Worm (Caenorhabditis elegans) whole organism, late embryonic: ENCODE data around the gene clec-84.

Source experiments
- C38D4.7 ChIP-seq: fragments of 200-800 bp; sonication (Bioruptor generic); optimal IDR thresholded peaks from 2 replicates; lab custom pipeline; 2018; ENCODE audit warnings: mild to moderate bottlenecking, missing genetic modification characterization, moderate library complexity, missing compliant biosample characterization
- F13H6.1 ChIP-seq: sonication (generic microtip); optimal IDR thresholded peaks from 2 replicates; lab custom pipeline; 2016; ENCODE audit warnings: missing genetic modification characterization, missing compliant biosample characterization
- T23F11.4 ChIP-seq: fragments of 200-800 bp; sonication (Bioruptor generic); optimal IDR thresholded peaks from 2 replicates; lab custom pipeline; 2018; ENCODE audit warnings: mild to moderate bottlenecking, missing genetic modification characterization, missing compliant biosample characterization
- ama-1 ChIP-seq: fragments of 150-350 bp; optimal IDR thresholded peaks from 2 replicates; lab custom pipeline; 2014
- ceh-14 ChIP-seq: sonication (generic microtip); optimal IDR thresholded peaks from 2 replicates; lab custom pipeline; 2016; ENCODE audit warnings: missing genotype, missing genetic modification characterization, missing compliant biosample characterization
- ceh-18 ChIP-seq: sonication (generic microtip); optimal IDR thresholded peaks from 2 replicates; lab custom pipeline; 2016; ENCODE audit warnings: missing genetic modification characterization, missing compliant biosample characterization
- ceh-2 ChIP-seq: sonication (generic microtip); optimal IDR thresholded peaks from 2 replicates; lab custom pipeline; 2016; ENCODE audit warnings: missing genotype, missing genetic modification characterization, missing compliant biosample characterization
- ceh-24 ChIP-seq: sonication (generic microtip); optimal IDR thresholded peaks from 2 replicates; lab custom pipeline; 2016; ENCODE audit warnings: mild to moderate bottlenecking, missing genetic modification characterization, missing compliant biosample characterization
- ceh-34 ChIP-seq: sonication (generic microtip); optimal IDR thresholded peaks from 2 replicates; lab custom pipeline; 2016; ENCODE audit warnings: mild to moderate bottlenecking, missing genetic modification characterization, missing compliant biosample characterization
- ceh-48 ChIP-seq: sonication (generic microtip); optimal IDR thresholded peaks from 2 replicates; lab custom pipeline; 2016; ENCODE audit warnings: missing genetic modification characterization, inconsistent platforms, missing compliant biosample characterization
- ceh-6 ChIP-seq: fragments of 200-800 bp; sonication (Bioruptor generic); optimal IDR thresholded peaks from 2 replicates; lab custom pipeline; 2018; ENCODE audit warnings: mild to moderate bottlenecking, missing genetic modification characterization, missing compliant biosample characterization
- ceh-9 ChIP-seq: sonication (generic microtip); optimal IDR thresholded peaks from 2 replicates; lab custom pipeline; 2016; ENCODE audit warnings: mild to moderate bottlenecking, missing genetic modification characterization, inconsistent platforms, missing compliant biosample characterization
- che-1 ChIP-seq: sonication (generic microtip); optimal IDR thresholded peaks from 2 replicates; lab custom pipeline; 2016; ENCODE audit warnings: mild to moderate bottlenecking, missing genetic modification characterization, missing compliant biosample characterization
- dve-1 ChIP-seq: sonication (generic microtip); optimal IDR thresholded peaks from 2 replicates; lab custom pipeline; 2017; ENCODE audit warnings: antibody characterized with exemption, mild to moderate bottlenecking, missing genetic modification characterization, missing compliant biosample characterization
- elt-2 ChIP-seq: sonication (generic microtip); optimal IDR thresholded peaks from 2 replicates; lab custom pipeline; 2016; ENCODE audit warnings: missing genetic modification reagents, missing genetic modification characterization, missing compliant biosample characterization
- fax-1 ChIP-seq: sonication (generic microtip); optimal IDR thresholded peaks from 2 replicates; lab custom pipeline; 2016; ENCODE audit warnings: missing genotype, missing genetic modification characterization, missing compliant biosample characterization
- fkh-6 ChIP-seq: sonication (generic microtip); optimal IDR thresholded peaks from 2 replicates; lab custom pipeline; 2016; ENCODE audit warnings: missing genetic modification characterization, missing compliant biosample characterization
- gmeb-2 ChIP-seq: sonication (generic microtip); optimal IDR thresholded peaks from 2 replicates; lab custom pipeline; 2016; ENCODE audit warnings: missing genetic modification characterization, inconsistent platforms, missing compliant biosample characterization
- hlh-13 ChIP-seq: fragments of 200-800 bp; sonication (Bioruptor generic); optimal IDR thresholded peaks from 2 replicates; lab custom pipeline; 2018; ENCODE audit warnings: mild to moderate bottlenecking, missing genetic modification characterization, missing compliant biosample characterization
- hlh-15 ChIP-seq: sonication (generic microtip); optimal IDR thresholded peaks from 2 replicates; lab custom pipeline; 2016; ENCODE audit warnings: missing genetic modification characterization, missing compliant biosample characterization
- hlh-6 ChIP-seq: sonication (generic microtip); optimal IDR thresholded peaks from 2 replicates; lab custom pipeline; 2016; ENCODE audit warnings: missing genotype, missing genetic modification characterization, missing compliant biosample characterization
- hlh-8 ChIP-seq: sonication (generic microtip); optimal IDR thresholded peaks from 2 replicates; lab custom pipeline; 2016; ENCODE audit warnings: missing genotype, missing genetic modification characterization, missing compliant biosample characterization
- lim-6 ChIP-seq: sonication (generic microtip); optimal IDR thresholded peaks from 2 replicates; lab custom pipeline; 2016; ENCODE audit warnings: missing genetic modification characterization, missing compliant biosample characterization
- lin-11 ChIP-seq: fragments of 200-800 bp; sonication (Bioruptor generic); optimal IDR thresholded peaks from 2 replicates; lab custom pipeline; 2018; ENCODE audit warnings: mild to moderate bottlenecking, missing genetic modification characterization, missing compliant biosample characterization
- mec-3 ChIP-seq: sonication (generic microtip); optimal IDR thresholded peaks from 2 replicates; lab custom pipeline; 2016; ENCODE audit warnings: borderline replicate concordance, missing genetic modification characterization, missing compliant biosample characterization
- odd-2 ChIP-seq: sonication (generic microtip); optimal IDR thresholded peaks from 2 replicates; lab custom pipeline; 2017; ENCODE audit warnings: antibody characterized with exemption, mild to moderate bottlenecking, missing genetic modification characterization, missing compliant biosample characterization
- pag-3 ChIP-seq: sonication (generic microtip); optimal IDR thresholded peaks from 2 replicates; lab custom pipeline; 2016; ENCODE audit warnings: missing compliant biosample characterization, missing genetic modification characterization, borderline replicate concordance
- pat-9 ChIP-seq: fragments of 200-800 bp; sonication (Bioruptor generic); optimal IDR thresholded peaks from 2 replicates; lab custom pipeline; 2018; ENCODE audit warnings: mild to moderate bottlenecking, missing genetic modification characterization, moderate library complexity, missing compliant biosample characterization
- pha-2 ChIP-seq: sonication (generic microtip); optimal IDR thresholded peaks from 2 replicates; lab custom pipeline; 2017; ENCODE audit warnings: mild to moderate bottlenecking, missing genetic modification characterization, missing compliant biosample characterization
- pros-1 ChIP-seq: fragments of 150-350 bp; optimal IDR thresholded peaks from 2 replicates; lab custom pipeline; 2014; ENCODE audit warnings: missing biosample characterization, missing genetic modification reagents, missing genetic modification characterization
- rnt-1 ChIP-seq: sonication (generic microtip); optimal IDR thresholded peaks from 2 replicates; lab custom pipeline; 2016; ENCODE audit warnings: missing genetic modification characterization, missing compliant biosample characterization
- sdc-2 ChIP-seq: sonication (generic microtip); optimal IDR thresholded peaks from 2 replicates; lab custom pipeline; 2016; ENCODE audit warnings: missing genotype, missing genetic modification characterization, missing compliant biosample characterization
- sox-2 ChIP-seq: fragments of 200-800 bp; sonication (Bioruptor generic); IDR thresholded peaks from 2 replicates; pipeline ENCODE4 v1.3.6; 2022; ENCODE audit warnings: missing genetic modification reagents, missing genetic modification characterization, missing compliant biosample characterization
- unc-55 ChIP-seq: sonication (generic microtip); optimal IDR thresholded peaks from 2 replicates; lab custom pipeline; 2017; ENCODE audit warnings: missing biosample characterization, missing genetic modification reagents, missing genetic modification characterization
- unc-86 ChIP-seq: sonication (generic microtip); optimal IDR thresholded peaks from 2 replicates; lab custom pipeline; 2016; ENCODE audit warnings: missing genetic modification characterization, missing compliant biosample characterization

The clec-84 gene

DNA sequence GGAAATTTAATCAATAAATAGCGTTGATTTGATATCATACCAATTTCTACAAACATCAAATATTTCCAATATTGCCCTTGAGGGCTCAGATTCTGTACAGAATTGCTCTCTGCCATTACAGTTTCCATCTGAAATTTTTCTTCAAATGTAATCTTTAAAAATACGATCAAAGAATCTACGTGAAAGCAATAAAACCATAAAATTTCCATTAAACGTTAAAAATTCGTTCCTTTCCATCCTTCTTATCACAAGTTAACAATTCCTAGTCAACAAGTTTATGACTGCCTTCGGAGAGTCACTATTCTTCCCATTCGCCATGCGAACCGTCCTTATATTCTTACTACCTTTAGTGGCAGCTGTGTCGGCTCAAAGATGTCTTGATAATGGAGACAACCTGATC is 6.9 kb upstream of the clec-84 start, which contains the start of gene clec-82:
TSS of gene clec-82 (plus strand) at position 301 of the 400 bp plus-strand sequence.
- TF ChIP-seq ceh-6 (GFP tag; lab: Kevin White, UChicago) = no peak

DNA sequence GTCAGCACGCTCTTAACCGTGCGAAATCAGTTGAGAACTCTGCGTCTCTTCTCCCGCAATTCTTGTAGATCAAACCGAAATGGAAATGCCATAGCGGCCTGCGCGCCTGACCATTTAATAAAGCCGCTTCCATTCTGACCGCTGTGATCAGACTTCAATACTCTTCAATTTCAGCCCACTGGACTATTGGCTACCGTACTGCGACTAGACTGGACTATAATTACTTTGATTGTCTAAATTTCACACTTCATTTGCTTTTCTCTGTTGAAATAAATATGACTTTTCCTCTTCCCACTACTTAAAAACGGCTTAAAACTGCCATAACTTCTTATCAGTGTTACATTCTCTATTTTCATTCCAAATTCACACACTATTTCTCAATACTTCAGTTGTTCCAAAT is 4.0 kb upstream of the clec-84 start, which contains the start of gene Y54G2A.7:
TSS of gene Y54G2A.7 (plus strand) at position 301 of the 400 bp plus-strand sequence.
- no peak for TF ChIP-seq ceh-9 (tag; lab: Kevin White, UChicago)

- TF ChIP-seq elt-2 (tag; lab: Kevin White, UChicago) = no peak
- no peak for TF ChIP-seq hlh-8 (tag; lab: Kevin White, UChicago)
- TF ChIP-seq mec-3 (tag; lab: Kevin White, UChicago) = no peak
- TF ChIP-seq unc-86 = no peak
- TF ChIP-seq T23F11.4 = no peak
- no peak for TF ChIP-seq lim-6 (tag; lab: Kevin White, UChicago)
- TF ChIP-seq gmeb-2 = no peak
- no peak for TF ChIP-seq ceh-2 (tag; lab: Kevin White, UChicago)
- no peak for TF ChIP-seq odd-2
- TF ChIP-seq hlh-6 (tag; lab: Kevin White, UChicago) = no peak
- no peak for TF ChIP-seq fax-1 (tag; lab: Kevin White, UChicago)
Observed at ce11 chrIV:2841260-2841659, 1.0 kb upstream of the clec-84 start, which contains the start of gene clec-83. clec-83 (minus strand) TSS chrIV:2841472.

DNA sequence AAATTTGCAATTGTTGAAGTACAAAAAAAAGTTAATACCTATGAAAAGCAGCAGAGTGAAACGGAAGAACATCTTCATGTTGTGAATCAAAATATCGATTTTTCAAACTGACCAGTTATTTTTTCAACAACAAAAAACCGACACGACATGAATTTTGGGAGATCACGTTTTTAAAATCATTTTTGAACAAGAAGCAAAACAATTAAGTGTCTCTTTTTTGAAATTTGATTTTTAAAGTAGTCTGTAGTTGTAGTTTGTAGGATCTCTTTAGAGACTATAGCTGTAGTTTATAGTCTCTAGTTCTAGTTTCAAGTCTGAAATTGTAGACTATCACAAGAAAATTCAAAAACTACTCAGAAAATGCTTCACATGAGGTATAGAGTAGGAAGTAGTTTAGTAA is 1.6 kb downstream of the clec-84 start, which contains the start of gene Y54G2A.15:
TSS of gene Y54G2A.15 (minus strand) at position 101 of the 400 bp plus-strand sequence.
- no peak for TF ChIP-seq dve-1 (tag; lab: Kevin White, UChicago)
- TF ChIP-seq ceh-24 (tag; lab: Kevin White, UChicago) = no peak
- no peak for TF ChIP-seq lim-6 (tag; lab: Kevin White, UChicago)
- no peak for TF ChIP-seq F13H6.1 (tag; lab: Kevin White, UChicago)
- no peak for TF ChIP-seq pros-1 (tag; lab: Kevin White, UChicago)
- TF ChIP-seq fkh-6 (tag; lab: Kevin White, UChicago) = no peak
- no peak for TF ChIP-seq sdc-2 (tag; lab: Kevin White, UChicago)
- no peak for TF ChIP-seq ceh-2 (tag; lab: Kevin White, UChicago)
- TF ChIP-seq hlh-13 (GFP tag; lab: Kevin White, UChicago) = no peak
- no peak for TF ChIP-seq ceh-6 (GFP tag; lab: Kevin White, UChicago)
- no peak for TF ChIP-seq gmeb-2
- TF ChIP-seq ama-1 (lab: Kevin White, UChicago) = no peak
- TF ChIP-seq sox-2 (GFP tag; lab: Robert Waterston, UW) = no peak
- TF ChIP-seq elt-2 (tag; lab: Kevin White, UChicago) = no peak
- TF ChIP-seq pat-9 (tag; lab: Kevin White, UChicago) = no peak
- no peak for TF ChIP-seq pha-2 (tag; lab: Kevin White, UChicago)
- TF ChIP-seq mec-3 (tag; lab: Kevin White, UChicago) = no peak
- TF ChIP-seq, all 69 proteins: peak for 0

- TF ChIP-seq unc-55 (GFP tag; lab: Kevin White, UChicago) = no peak
- no peak for TF ChIP-seq ceh-48 (tag; lab: Kevin White, UChicago)
- no peak for TF ChIP-seq C38D4.7 (GFP tag; lab: Kevin White, UChicago)
- no peak for TF ChIP-seq rnt-1
- TF ChIP-seq ceh-34 (tag; lab: Kevin White, UChicago) = no peak
- TF ChIP-seq, all 69 proteins: peak for 0
Observed at ce11 chrIV:2846264-2846663, 4.0 kb downstream of the clec-84 start, which contains the start of gene Y54G2A.40. Y54G2A.40 (plus strand) TSS chrIV:2846476.

DNA sequence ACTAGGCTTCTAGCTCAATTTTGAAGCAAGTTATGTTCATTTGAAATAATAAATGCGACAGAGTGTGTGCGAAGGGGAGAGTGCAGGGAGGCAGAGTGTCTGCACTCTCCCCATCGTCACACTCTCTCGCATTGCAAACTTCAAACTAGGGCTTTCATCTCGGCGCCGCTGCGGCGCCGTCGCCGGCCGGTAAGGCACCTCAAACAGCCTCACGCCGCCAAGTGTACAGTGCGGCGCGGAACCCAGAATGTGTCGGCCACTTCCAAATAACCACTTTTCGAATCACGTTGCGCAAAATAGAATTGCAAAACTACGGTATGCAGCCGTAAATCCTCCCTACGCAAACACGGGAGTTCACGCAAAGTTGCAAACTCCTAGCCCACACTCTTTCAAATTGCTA is 7.0 kb downstream of the clec-84 start:
- TF ChIP-seq mec-3 (tag; lab: Kevin White, UChicago) = no peak
- TF ChIP-seq pag-3 = no peak
- no peak for TF ChIP-seq lin-11 (tag; lab: Kevin White, UChicago)
- no peak for TF ChIP-seq ceh-18 (tag; lab: Kevin White, UChicago)
- TF ChIP-seq hlh-15 (tag; lab: Kevin White, UChicago) = no peak
- TF ChIP-seq che-1 = no peak
- TF ChIP-seq ceh-14 (tag; lab: Kevin White, UChicago) = no peak
